Fruit fly (Drosophila melanogaster): ENCODE measurements around the gene CG43255.

Gene CG43255

DNA sequence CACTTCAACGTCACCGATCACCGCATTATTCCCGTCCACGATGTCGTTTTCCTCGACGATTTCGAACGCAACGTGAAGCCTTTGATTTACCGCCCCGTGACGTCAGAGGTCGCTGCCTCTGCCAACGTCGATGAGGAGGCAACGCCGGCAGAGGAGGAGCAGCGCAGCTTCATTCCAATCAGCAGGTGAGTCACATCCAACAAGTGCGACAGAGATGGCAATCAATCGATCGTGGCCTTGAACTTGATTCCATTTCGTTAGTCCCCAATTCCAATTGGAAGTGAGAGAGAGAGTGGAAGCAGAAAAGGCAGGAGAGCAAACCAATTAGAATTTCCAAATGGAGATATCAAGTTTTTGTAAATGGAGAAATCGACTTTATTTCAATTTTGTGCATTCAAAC lies 15.6 kb upstream of the CG43255 start:
- TF ChIP-seq CG33017 (tag; optimal IDR thresholded peaks at IDR 0.05) (no peak), Mnt (GFP tag; optimal IDR thresholded peaks at IDR 0.05) (no peak), Hr96 (GFP tag; optimal IDR thresholded peaks at IDR 0.05) (no peak), CG12768 (GFP tag; optimal IDR thresholded peaks at IDR 0.05) (no peak), Clk (GFP tag; optimal IDR thresholded peaks at IDR 0.05) (no peak), cic (GFP tag; optimal IDR thresholded peaks at IDR 0.05) (no peak), Crg-1 (GFP tag; optimal IDR thresholded peaks at IDR 0.05) (no peak), toe (GFP tag; optimal IDR thresholded peaks at IDR 0.05) (no peak), pad (GFP tag; optimal IDR thresholded peaks at IDR 0.05) (no peak), CG7045 (GFP tag; optimal IDR thresholded peaks at IDR 0.05) (no peak)

DNA sequence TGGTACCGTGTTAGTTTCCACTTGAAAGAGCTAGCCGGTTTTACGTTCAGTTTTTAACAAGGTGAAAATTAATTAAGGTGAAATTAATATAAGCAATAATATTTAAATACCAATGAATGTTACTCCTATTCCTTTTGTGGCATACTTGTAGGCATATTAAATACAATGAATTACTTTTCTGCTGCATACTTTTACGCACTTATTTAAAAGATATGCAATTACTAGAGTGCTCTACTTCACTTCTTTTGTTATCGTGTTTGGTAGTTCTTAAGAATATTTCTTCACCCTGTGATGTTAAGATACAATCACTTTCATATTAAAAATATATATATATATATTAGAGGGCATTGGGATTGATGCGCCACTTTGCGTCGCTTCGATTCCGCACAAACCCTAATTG lies 11.9 kb upstream of the CG43255 start:
- no peak for TF ChIP-seq toe (GFP tag; optimal IDR thresholded peaks at IDR 0.05)

DNA sequence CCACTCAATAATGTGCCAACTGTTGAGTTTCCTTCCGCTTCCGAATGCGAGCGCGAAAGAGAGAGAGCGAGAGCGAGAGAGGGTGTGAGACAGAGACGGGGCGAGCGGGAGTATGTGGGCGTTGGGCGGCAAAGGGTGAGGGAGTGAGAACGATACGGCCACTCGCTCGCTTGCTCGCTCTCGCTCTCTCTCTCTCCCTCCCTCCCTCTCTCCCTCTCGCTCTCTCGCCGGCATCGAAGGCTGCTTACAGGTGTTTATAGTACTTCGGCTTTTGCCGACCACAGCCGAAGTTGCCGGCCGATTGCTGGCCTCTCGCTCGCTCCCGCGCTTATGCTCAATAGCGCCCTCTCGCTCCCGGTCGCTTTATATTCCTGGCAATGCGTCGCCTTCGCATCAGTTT lies 1.0 kb downstream of the CG43255 start:
- no peak for TF ChIP-seq tj (GFP tag; optimal IDR thresholded peaks at IDR 0.05)
- no peak for TF ChIP-seq CG7101 (tag; optimal IDR thresholded peaks at IDR 0.05)
- TF ChIP-seq cic (GFP tag; optimal IDR thresholded peaks at IDR 0.05): no peak
- no peak for TF ChIP-seq CG11617 (GFP tag; optimal IDR thresholded peaks at IDR 0.05)
- TF ChIP-seq bab1 (GFP tag; optimal IDR thresholded peaks at IDR 0.05): no peak
- no peak for TF ChIP-seq cnc (optimal IDR thresholded peaks at IDR 0.05)
- no peak for TF ChIP-seq ovo (GFP tag; optimal IDR thresholded peaks at IDR 0.05)
- no peak for TF ChIP-seq kay (GFP tag; ENCODE audit: borderline replicate concordance)
- no peak for TF ChIP-seq Mnt (GFP tag; optimal IDR thresholded peaks at IDR 0.05)
- no peak for TF ChIP-seq CG12768 (GFP tag; optimal IDR thresholded peaks at IDR 0.05)
- no peak for TF ChIP-seq Hr96 (GFP tag; optimal IDR thresholded peaks at IDR 0.05)
- TF ChIP-seq CG33017 (tag; optimal IDR thresholded peaks at IDR 0.05): no peak
- TF ChIP-seq CG1620 (GFP tag; optimal IDR thresholded peaks at IDR 0.05): no peak

DNA sequence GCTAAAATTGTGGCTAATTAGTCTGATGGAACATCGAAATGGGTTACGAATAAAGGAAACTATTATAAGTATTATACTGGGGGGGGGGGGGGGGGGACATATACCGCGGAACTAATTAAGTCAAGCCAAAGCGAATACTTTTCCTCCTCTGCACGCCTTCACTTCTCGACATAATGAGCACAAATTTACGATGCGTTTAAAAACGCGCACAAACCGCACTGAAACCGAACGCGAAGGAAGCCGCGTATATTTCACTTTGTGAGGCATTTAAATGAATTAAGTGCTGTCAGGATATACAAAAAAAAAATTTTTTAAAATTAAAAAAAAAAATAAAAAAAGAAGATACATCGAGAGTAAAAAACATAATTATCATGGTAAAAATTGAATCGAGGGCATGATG lies 34.5 kb downstream of the CG43255 start:
- TF ChIP-seq tj (GFP tag; optimal IDR thresholded peaks at IDR 0.05) (no peak), CG12768 (GFP tag; optimal IDR thresholded peaks at IDR 0.05) (no peak), CG7045 (GFP tag; optimal IDR thresholded peaks at IDR 0.05) (no peak), CG11617 (GFP tag; optimal IDR thresholded peaks at IDR 0.05) (no peak), toe (GFP tag; optimal IDR thresholded peaks at IDR 0.05) (no peak), Hr96 (GFP tag; optimal IDR thresholded peaks at IDR 0.05) (no peak), Clk (GFP tag; optimal IDR thresholded peaks at IDR 0.05) (no peak), Mnt (GFP tag; optimal IDR thresholded peaks at IDR 0.05) (no peak), Crg-1 (GFP tag; optimal IDR thresholded peaks at IDR 0.05) (no peak), CG7101 (tag; optimal IDR thresholded peaks at IDR 0.05) (no peak), cic (GFP tag; optimal IDR thresholded peaks at IDR 0.05) (no peak)

DNA sequence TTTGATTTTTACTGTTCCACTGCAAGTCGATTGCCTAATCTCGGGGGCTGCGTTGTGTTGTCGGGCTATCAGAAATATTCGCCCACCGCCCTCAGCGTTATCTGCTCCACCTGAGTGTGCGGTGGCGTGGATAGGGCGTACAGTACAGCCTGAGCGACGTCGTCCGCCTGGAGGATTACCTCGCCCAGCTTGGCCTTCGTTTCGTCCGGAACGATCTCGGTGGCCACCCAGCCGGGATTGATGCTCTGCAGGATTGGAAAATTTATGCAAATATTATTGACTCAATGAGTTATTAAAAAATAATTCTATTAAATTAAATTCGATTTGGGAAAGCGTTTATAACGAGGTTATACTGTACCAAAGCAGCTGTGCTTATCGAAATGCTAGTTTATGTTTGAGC lies 49.4 kb downstream of the CG43255 start:
- peak; percentile 70 for TF ChIP-seq CG11617 (GFP tag; optimal IDR thresholded peaks at IDR 0.05)
- no peak for TF ChIP-seq CG7045 (GFP tag; optimal IDR thresholded peaks at IDR 0.05)
- TF ChIP-seq Mnt (GFP tag; optimal IDR thresholded peaks at IDR 0.05): peak; percentile 63
- peak; percentile 39 for TF ChIP-seq toe (GFP tag; optimal IDR thresholded peaks at IDR 0.05)
- TF ChIP-seq bab1 (GFP tag; optimal IDR thresholded peaks at IDR 0.05): no peak
- no peak for TF ChIP-seq CG1620 (GFP tag; optimal IDR thresholded peaks at IDR 0.05)
- no peak for TF ChIP-seq ovo (GFP tag; optimal IDR thresholded peaks at IDR 0.05)
- no peak for TF ChIP-seq Crg-1 (GFP tag; optimal IDR thresholded peaks at IDR 0.05)
- TF ChIP-seq CG33017 (tag; optimal IDR thresholded peaks at IDR 0.05): no peak
- no peak for TF ChIP-seq cnc (optimal IDR thresholded peaks at IDR 0.05)
- TF ChIP-seq CG12768 (GFP tag; optimal IDR thresholded peaks at IDR 0.05): no peak
- TF ChIP-seq CG5204 (GFP tag; optimal IDR thresholded peaks at IDR 0.05): peak; percentile 23
- TF ChIP-seq tj (GFP tag; optimal IDR thresholded peaks at IDR 0.05): peak; percentile 23
- peak; percentile 21 for TF ChIP-seq pad (GFP tag; optimal IDR thresholded peaks at IDR 0.05)
- TF ChIP-seq CG7101 (tag; optimal IDR thresholded peaks at IDR 0.05): peak; percentile 67
- no peak for TF ChIP-seq Clk (GFP tag; optimal IDR thresholded peaks at IDR 0.05)
- TF ChIP-seq Hr96 (GFP tag; optimal IDR thresholded peaks at IDR 0.05): peak; percentile 62
- TF ChIP-seq cic (GFP tag; optimal IDR thresholded peaks at IDR 0.05): peak; percentile 30
- TF ChIP-seq kay (GFP tag; ENCODE audit: borderline replicate concordance): no peak
- no peak for TF ChIP-seq CG14711 (tag; optimal IDR thresholded peaks at IDR 0.05)
